Worm (Caenorhabditis elegans): ENCODE data around the gene mig-38.

Gene mig-38

DNA sequence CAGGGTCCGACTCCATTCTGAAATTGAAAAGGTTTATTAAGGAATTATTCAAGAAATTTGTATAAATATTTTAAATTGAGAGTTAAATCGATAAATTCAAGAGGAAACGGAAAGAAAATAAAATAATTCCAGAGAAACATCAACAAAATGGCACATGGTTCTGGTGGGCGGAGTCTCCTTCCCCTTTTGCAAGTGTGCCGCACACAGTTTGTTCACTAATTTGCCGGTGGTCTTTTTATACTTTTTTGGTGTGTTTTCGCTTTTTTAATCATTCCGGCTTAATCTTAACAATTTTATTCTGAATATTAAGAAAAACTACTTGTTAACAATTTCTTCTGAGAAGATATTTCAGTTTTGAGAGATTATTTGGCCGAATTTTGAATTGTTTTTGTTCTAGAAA is 10.9 kb downstream of the mig-38 start, which contains the start of the genes ragc-1 and Y24F12A.1 (continued):
- TF ChIP-seq lin-39 (tag; optimal IDR thresholded peaks at IDR 0.05) (no peak), ztf-4 (tag; optimal IDR thresholded peaks at IDR 0.05) (no peak), dmd-4 (tag; optimal IDR thresholded peaks at IDR 0.05) (no peak), mdl-1 (tag; optimal IDR thresholded peaks at IDR 0.05) (no peak), nhr-77 (tag; optimal IDR thresholded peaks at IDR 0.05) (no peak), crh-2 (tag; optimal IDR thresholded peaks at IDR 0.05) (peak; percentile 50), Y55F3AM.14 (GFP tag; optimal IDR thresholded peaks at IDR 0.05) (no peak), alr-1 (tag; optimal IDR thresholded peaks at IDR 0.05) (no peak), nhr-6 (tag; optimal IDR thresholded peaks at IDR 0.05) (no peak), nhr-10 (tag; optimal IDR thresholded peaks at IDR 0.05) (no peak)

DNA sequence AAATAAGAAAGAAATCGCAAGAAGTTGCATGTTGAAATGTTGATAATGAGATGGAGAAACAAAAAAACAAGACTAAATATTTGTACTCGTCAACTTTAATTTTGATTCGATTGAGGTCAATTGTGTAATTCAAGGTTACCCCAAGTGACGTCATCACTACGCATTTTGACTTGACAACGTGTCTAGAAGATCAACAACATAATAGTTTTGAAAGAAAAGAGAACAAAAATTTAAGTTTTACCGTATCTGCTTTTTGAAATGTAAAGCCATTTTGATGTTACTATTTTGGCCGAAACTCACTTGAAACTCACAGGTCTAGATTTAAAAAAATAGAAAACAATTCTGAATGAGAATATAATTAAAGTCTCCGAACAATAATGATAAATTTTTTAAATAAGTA is 26.9 kb downstream of the mig-38 start, which contains the start of gene dsl-5:
TSS of gene dsl-5 (minus strand) at position 101 of the 400 bp plus-strand sequence.
- no peak for TF ChIP-seq ztf-1 (GFP tag; conservative IDR thresholded peaks at IDR 0.05)
- TF ChIP-seq nhr-25 (tag; optimal IDR thresholded peaks at IDR 0.05): peak; percentile 8
- no peak for TF ChIP-seq unc-55 (GFP tag; optimal IDR thresholded peaks at IDR 0.05)

DNA sequence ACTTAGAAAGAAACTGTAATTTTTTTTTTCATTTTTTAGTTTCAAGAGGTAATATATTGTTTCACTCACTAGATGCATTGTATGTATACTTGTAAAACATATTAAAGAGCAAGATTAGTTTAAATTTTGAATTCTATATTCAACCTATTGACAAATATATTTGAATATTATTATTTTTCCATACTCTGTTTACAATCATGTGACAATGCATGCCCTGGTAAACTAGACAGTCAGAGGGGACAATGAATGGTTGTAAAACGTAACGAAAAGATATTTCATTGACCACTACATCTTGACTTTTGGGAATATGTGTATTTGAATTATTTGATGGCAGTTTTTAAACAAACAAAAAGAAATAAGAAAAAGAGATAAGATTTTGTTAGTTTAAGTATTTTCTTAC is 28.3 kb downstream of the mig-38 start:
- TF ChIP-seq skn-1 (tag; optimal IDR thresholded peaks at IDR 0.05): no peak
- TF ChIP-seq nhr-12 (tag; optimal IDR thresholded peaks at IDR 0.05): no peak
- TF ChIP-seq ztf-4 (tag; optimal IDR thresholded peaks at IDR 0.05): no peak
- no peak for TF ChIP-seq lsy-2 (tag; optimal IDR thresholded peaks at IDR 0.05)
- no peak for TF ChIP-seq nhr-10 (tag; optimal IDR thresholded peaks at IDR 0.05)
- TF ChIP-seq nhr-129 (tag; optimal IDR thresholded peaks at IDR 0.05): no peak
- no peak for TF ChIP-seq unc-55 (GFP tag; optimal IDR thresholded peaks at IDR 0.05)
- TF ChIP-seq mab-5 (tag; optimal IDR thresholded peaks at IDR 0.05): no peak
- TF ChIP-seq lin-11 (tag; optimal IDR thresholded peaks at IDR 0.05): no peak
- no peak for TF ChIP-seq fos-1 (tag; optimal IDR thresholded peaks at IDR 0.05)
- no peak for TF ChIP-seq nhr-11 (tag; optimal IDR thresholded peaks at IDR 0.05)
- no peak for TF ChIP-seq egl-27 (tag; optimal IDR thresholded peaks at IDR 0.05)

DNA sequence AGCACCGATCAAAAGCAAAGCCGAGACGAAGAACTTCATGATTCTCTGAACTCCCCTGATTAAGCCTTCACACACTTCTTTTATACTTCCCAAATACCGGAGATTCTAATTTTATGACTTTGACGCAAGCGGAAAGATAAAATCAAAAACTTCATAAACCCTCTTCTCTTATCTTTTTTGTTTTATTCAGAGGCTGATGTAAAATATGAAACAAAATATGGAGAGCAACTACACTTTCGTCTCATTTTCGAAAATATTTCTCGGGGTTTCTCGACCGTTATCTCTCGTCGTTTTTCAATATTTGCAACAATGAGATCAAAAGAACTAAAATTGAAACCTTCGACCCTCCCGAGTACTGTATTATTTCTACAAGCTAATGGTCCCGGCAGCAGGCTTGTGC is 29.0 kb downstream of the mig-38 start, which contains the start of gene lys-4:
TSS of gene lys-4 (minus strand) at position 115 of the 400 bp plus-strand sequence.
- TF ChIP-seq fos-1 (tag; optimal IDR thresholded peaks at IDR 0.05): peak; percentile 38
- no peak for TF ChIP-seq skn-1 (tag; optimal IDR thresholded peaks at IDR 0.05)
- peak; percentile 25 for TF ChIP-seq sma-9 (GFP tag; optimal IDR thresholded peaks at IDR 0.05)
- no peak for TF ChIP-seq sma-9 (tag; optimal IDR thresholded peaks at IDR 0.05)
- TF ChIP-seq unc-39 (tag; optimal IDR thresholded peaks at IDR 0.05): no peak

DNA sequence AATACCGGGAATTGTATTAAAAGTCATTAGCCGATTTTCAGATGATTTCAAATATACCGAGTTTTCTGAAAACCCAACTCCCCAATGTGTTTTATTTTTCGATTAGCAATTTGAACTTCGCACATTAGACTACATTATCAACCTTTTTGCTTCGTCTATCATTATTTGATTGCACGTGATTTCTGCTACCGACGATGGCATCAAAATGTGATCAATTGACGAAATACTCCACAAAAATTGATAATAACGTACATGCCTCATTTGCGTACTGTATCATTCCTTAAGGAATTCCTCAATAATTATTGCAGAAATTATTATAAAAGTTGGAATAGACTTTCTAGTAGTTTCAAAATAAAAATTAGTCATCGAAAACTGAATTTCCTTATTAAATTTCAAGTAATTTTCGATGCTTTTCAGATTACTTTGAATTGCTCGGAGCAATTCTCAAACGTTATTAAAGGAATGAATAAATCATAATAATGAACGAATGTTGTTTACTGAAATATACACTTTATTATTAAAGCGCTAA is 29.8 kb downstream of the mig-38 start:
- TF ChIP-seq snpc-4 (tag; optimal IDR thresholded peaks at IDR 0.05) (no peak), egl-27 (tag; optimal IDR thresholded peaks at IDR 0.05) (no peak), Y55F3AM.14 (GFP tag; optimal IDR thresholded peaks at IDR 0.05) (no peak), crh-2 (tag; optimal IDR thresholded peaks at IDR 0.05) (peak; percentile 27), sem-4 (tag; optimal IDR thresholded peaks at IDR 0.05) (no peak), gmeb-1 (tag; optimal IDR thresholded peaks at IDR 0.05) (peak; percentile 7), ceh-82 (tag; optimal IDR thresholded peaks at IDR 0.05) (no peak), nhr-129 (tag; optimal IDR thresholded peaks at IDR 0.05) (no peak), fos-1 (tag; optimal IDR thresholded peaks at IDR 0.05) (peak; percentile 40), sma-9 (GFP tag; optimal IDR thresholded peaks at IDR 0.05) (peak; percentile 54), sma-9 (tag; optimal IDR thresholded peaks at IDR 0.05) (no peak), nhr-10 (tag; optimal IDR thresholded peaks at IDR 0.05) (no peak), nhr-23 (tag; optimal IDR thresholded peaks at IDR 0.05) (no peak), nhr-77 (tag; optimal IDR thresholded peaks at IDR 0.05) (no peak), ZK546.5 (tag; optimal IDR thresholded peaks at IDR 0.05) (no peak), lin-39 (tag; optimal IDR thresholded peaks at IDR 0.05) (no peak), ceh-16 (tag; optimal IDR thresholded peaks at IDR 0.05) (no peak), peb-1 (tag; optimal IDR thresholded peaks at IDR 0.05) (no peak), sma-3 (GFP tag; optimal IDR thresholded peaks at IDR 0.05) (no peak)
